Worm (Caenorhabditis elegans) whole organism, L4/young adult: ENCODE data around the gene B0252.11.

ENCODE experiments used
- W03F9.2 ChIP-seq: fragments of 150-350 bp; optimal IDR thresholded peaks from 2 replicates; lab custom pipeline; 2014; ENCODE audit warnings: missing biosample characterization, missing genetic modification characterization
- dao-5 ChIP-seq: sonication (generic microtip); optimal IDR thresholded peaks from 2 replicates; lab custom pipeline; 2016; ENCODE audit warnings: missing genotype, missing genetic modification characterization, moderate library complexity, missing compliant biosample characterization
- him-1 ChIP-seq: sonication (generic microtip); optimal IDR thresholded peaks from 2 replicates; lab custom pipeline; 2016; ENCODE audit warnings: missing genotype, missing genetic modification reagents, missing genetic modification characterization, missing compliant biosample characterization

- no peak for TF ChIP-seq him-1
- TF ChIP-seq W03F9.2 = no peak
- no peak for TF ChIP-seq dao-5 (tag; lab: Kevin White, UChicago)
Observed at ce11 chrII:6919363-6919851, 1.8 kb upstream of the B0252.11 start, which contains the start of gene B0252.1.
